Worm (Caenorhabditis elegans) whole organism, midembryonic: ENCODE measurements around the gene F28C6.10.

Experiments used
- T22C8.4 ChIP-seq: fragments of 200-800 bp; sonication (Bioruptor generic); IDR thresholded peaks from 2 replicates; pipeline ENCODE4 v1.3.6; 2022; ENCODE audit warnings: missing genetic modification characterization, missing compliant biosample characterization
- cog-1 ChIP-seq: sonication (generic microtip); optimal IDR thresholded peaks from 2 replicates; lab custom pipeline; 2016; ENCODE audit warnings: missing genetic modification characterization, missing compliant biosample characterization
- flt-1 ChIP-seq: fragments of 200-800 bp; sonication (Bioruptor generic); IDR thresholded peaks from 2 replicates; pipeline ENCODE4 v1.3.6; 2022; ENCODE audit warnings: missing genetic modification characterization, missing compliant biosample characterization
- klf-2 ChIP-seq: fragments of 200-800 bp; sonication (Bioruptor generic); conservative IDR thresholded peaks from 2 replicates; pipeline ENCODE4 v1.3.6; 2022; ENCODE audit warnings: missing genetic modification reagents, missing genetic modification characterization, missing compliant biosample characterization
- med-1 ChIP-seq: sonication (generic microtip); optimal IDR thresholded peaks from 2 replicates; lab custom pipeline; 2017; ENCODE audit warnings: missing genetic modification characterization, mild to moderate bottlenecking, missing compliant biosample characterization, antibody characterized with exemption, missing genetic modification reagents; ENCODE audit not compliant: insufficient read depth
- ref-1 ChIP-seq: fragments of 200-800 bp; sonication (Bioruptor generic); conservative IDR thresholded peaks from 2 replicates; pipeline ENCODE4 v1.3.6; 2022; ENCODE audit warnings: missing genetic modification reagents, missing genetic modification characterization, missing compliant biosample characterization
- tab-1 ChIP-seq: fragments of 200-800 bp; sonication (Bioruptor generic); IDR thresholded peaks from 2 replicates; pipeline ENCODE4 v1.3.6; 2022; ENCODE audit warnings: missing genetic modification characterization, missing compliant biosample characterization
- ztf-23 ChIP-seq: fragments of 200-800 bp; sonication (Bioruptor generic); IDR thresholded peaks from 2 replicates; pipeline ENCODE4 v1.3.6; 2022; ENCODE audit warnings: missing genetic modification reagents, missing genetic modification characterization, missing compliant biosample characterization
- ztf-29 ChIP-seq: fragments of 200-800 bp; sonication (Bioruptor generic); IDR thresholded peaks from 2 replicates; pipeline ENCODE4 v1.3.6; 2022; ENCODE audit warnings: missing genetic modification reagents, missing genetic modification characterization, missing compliant biosample characterization

Gene F28C6.10

ce11 chrII:8588442-8588841 lies 19.3 kb upstream of the F28C6.10 start:
- TF ChIP-seq tab-1 (GFP tag; lab: Robert Waterston, UW) (no peak), ztf-29 (GFP tag; lab: Robert Waterston, UW) (no peak), T22C8.4 (GFP tag; lab: Robert Waterston, UW) (no peak), ztf-23 (no peak), flt-1 (GFP tag; lab: Robert Waterston, UW) (no peak), cog-1 (no peak), klf-2 (GFP tag; lab: Robert Waterston, UW) (no peak), med-1 (no peak), ref-1 (no peak)

DNA sequence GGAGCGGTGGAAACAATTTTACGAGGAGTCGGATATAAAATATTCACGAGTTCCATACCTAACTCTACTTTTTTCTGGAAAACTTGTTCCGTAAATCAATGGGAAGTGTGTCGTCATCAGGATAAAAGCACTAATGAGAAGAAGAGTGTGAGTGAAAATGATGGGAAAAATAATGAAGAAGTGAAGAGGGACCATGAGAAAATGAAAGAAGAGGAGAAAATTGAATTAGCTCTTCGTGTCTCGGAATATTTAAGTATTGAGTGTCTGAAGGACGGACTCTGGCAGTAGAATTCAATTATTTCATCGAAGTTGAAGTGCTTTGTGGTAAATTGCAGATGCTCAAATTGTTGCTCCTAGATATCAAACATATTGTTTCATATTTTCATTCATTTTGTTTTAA lies 18.5 kb upstream of the F28C6.10 start:
- no peak for TF ChIP-seq med-1
- TF ChIP-seq ztf-23 = no peak
- TF ChIP-seq flt-1 (GFP tag; lab: Robert Waterston, UW) = no peak
- TF ChIP-seq cog-1 = no peak
- TF ChIP-seq ztf-29 (GFP tag; lab: Robert Waterston, UW) = no peak
- TF ChIP-seq T22C8.4 (GFP tag; lab: Robert Waterston, UW) = no peak
- no peak for TF ChIP-seq klf-2 (GFP tag; lab: Robert Waterston, UW)
- TF ChIP-seq ref-1 = no peak
- no peak for TF ChIP-seq tab-1 (GFP tag; lab: Robert Waterston, UW)

ce11 chrII:8590684-8591083 lies 17.1 kb upstream of the F28C6.10 start, which contains the start of gene aptf-4:
Gene aptf-4, plus strand, starts transcription at chrII:8590984.
- TF ChIP-seq cog-1 (no peak), ref-1 (no peak), tab-1 (GFP tag; lab: Robert Waterston, UW) (no peak), ztf-29 (GFP tag; lab: Robert Waterston, UW) (no peak), flt-1 (GFP tag; lab: Robert Waterston, UW) (no peak), ztf-23 (no peak), med-1 (no peak), klf-2 (GFP tag; lab: Robert Waterston, UW) (no peak), T22C8.4 (GFP tag; lab: Robert Waterston, UW) (no peak)

DNA sequence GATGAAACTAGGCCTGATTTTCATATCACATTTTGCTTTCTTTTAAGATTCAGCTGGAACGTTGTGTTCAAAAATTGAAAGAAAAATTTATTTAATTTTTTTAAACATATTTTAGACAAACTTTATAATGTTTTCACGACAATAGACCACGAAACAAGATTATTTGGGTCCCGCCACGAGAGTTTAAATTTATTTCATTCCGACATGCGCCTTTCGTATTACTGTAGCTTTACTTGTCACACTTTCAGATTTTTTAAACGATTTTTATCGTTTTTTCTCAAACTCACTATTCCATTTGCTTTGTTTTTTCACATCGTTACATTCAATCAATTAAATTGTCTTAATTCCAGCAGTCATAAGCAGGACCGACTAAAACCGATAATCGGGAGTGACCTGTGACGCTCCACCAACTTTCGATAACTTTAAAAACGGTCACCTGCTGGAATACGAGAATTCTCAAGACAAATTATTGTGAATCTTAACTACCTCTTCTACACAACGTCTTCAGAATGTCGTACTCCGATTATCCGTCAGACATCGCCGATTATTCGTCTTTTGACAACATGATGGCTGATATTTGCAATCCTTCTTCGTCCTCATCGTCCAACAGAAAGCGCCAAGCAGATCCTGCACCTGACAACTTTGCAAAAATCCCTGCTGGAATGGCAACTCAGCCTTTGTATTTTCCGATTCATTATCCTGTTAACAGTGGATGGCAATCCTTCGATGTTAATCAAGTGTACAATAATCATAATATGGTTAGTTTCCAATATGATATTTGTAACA lies 13.7 kb upstream of the F28C6.10 start, which contains the start of gene aptf-3:
aptf-3 (plus strand) TSS at position 351 of the 786 bp plus-strand sequence.
- TF ChIP-seq T22C8.4 (GFP tag; lab: Robert Waterston, UW) = no peak
- no peak for TF ChIP-seq med-1
- no peak for TF ChIP-seq ztf-29 (GFP tag; lab: Robert Waterston, UW)
- TF ChIP-seq ref-1 = no peak
- TF ChIP-seq cog-1 = no peak
- TF ChIP-seq klf-2 (GFP tag; lab: Robert Waterston, UW) = no peak
- TF ChIP-seq flt-1 (GFP tag; lab: Robert Waterston, UW) = no peak
- TF ChIP-seq ztf-23 = no peak
- no peak for TF ChIP-seq tab-1 (GFP tag; lab: Robert Waterston, UW)

DNA sequence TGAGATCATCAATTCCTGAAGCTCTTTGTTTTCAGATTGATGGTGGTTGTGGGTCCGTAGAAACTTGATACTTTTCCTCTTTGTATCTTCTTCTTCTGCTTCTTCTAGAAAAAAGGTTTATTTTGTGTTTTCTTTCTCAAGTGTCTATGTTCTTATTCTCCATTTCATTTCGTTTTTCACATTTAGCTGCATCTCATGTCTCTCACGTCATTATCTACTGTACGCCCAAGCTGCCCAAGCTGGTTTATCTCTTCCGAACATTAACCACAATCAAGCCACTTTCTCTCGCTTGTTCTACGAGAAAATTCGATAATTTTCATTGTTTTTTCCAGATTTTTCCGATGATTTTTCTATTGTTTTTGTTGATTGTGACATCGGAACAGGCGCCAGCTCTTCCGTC lies 8.5 kb upstream of the F28C6.10 start, which contains the start of gene F28C6.5:
F28C6.5 (plus strand) TSS at position 301 of the 400 bp plus-strand sequence.
- no peak for TF ChIP-seq klf-2 (GFP tag; lab: Robert Waterston, UW)

- no peak for TF ChIP-seq T22C8.4 (GFP tag; lab: Robert Waterston, UW)
- TF ChIP-seq ref-1 = no peak
- TF ChIP-seq ztf-23 = no peak
- TF ChIP-seq med-1 = no peak
- no peak for TF ChIP-seq cog-1
- TF ChIP-seq flt-1 (GFP tag; lab: Robert Waterston, UW) = no peak
- no peak for TF ChIP-seq tab-1 (GFP tag; lab: Robert Waterston, UW)
- TF ChIP-seq ztf-29 (GFP tag; lab: Robert Waterston, UW) = no peak
- no peak for TF ChIP-seq klf-2 (GFP tag; lab: Robert Waterston, UW)
These were observed 7.6 kb upstream of the F28C6.10 start, which contains the start of gene pigg-1 for ce11 chrII:8600165-8600564. Gene pigg-1, minus strand, starts transcription at chrII:8600265.

- TF ChIP-seq tab-1 (GFP tag; lab: Robert Waterston, UW) = no peak
- no peak for TF ChIP-seq ref-1
These were observed 5.3 kb upstream of the F28C6.10 start, which contains the start of the genes cpf-1 and rpl-26 for ce11 chrII:8602337-8602944. Gene cpf-1, minus strand, starts transcription at chrII:8602440. Gene rpl-26, plus strand, starts transcription at chrII:8602785.

- TF ChIP-seq tab-1 (GFP tag; lab: Robert Waterston, UW) = no peak
- TF ChIP-seq cog-1 = no peak
- TF ChIP-seq flt-1 (GFP tag; lab: Robert Waterston, UW) = no peak
- TF ChIP-seq T22C8.4 (GFP tag; lab: Robert Waterston, UW) = no peak
- TF ChIP-seq ref-1 = no peak
- TF ChIP-seq med-1 = no peak
- TF ChIP-seq ztf-29 (GFP tag; lab: Robert Waterston, UW) = no peak
- TF ChIP-seq ztf-23 = no peak
- no peak for TF ChIP-seq klf-2 (GFP tag; lab: Robert Waterston, UW)
These were observed 4.0 kb upstream of the F28C6.10 start, which contains the start of gene suf-1 for ce11 chrII:8603567-8604359. Gene suf-1, plus strand, starts transcription at chrII:8603846.

ce11 chrII:8606549-8606948 lies 1.2 kb upstream of the F28C6.10 start, which contains the start of gene F28C6.8:
Gene F28C6.8, plus strand, starts transcription at chrII:8606849.
- TF ChIP-seq ref-1 (no peak), klf-2 (GFP tag; lab: Robert Waterston, UW) (no peak), flt-1 (GFP tag; lab: Robert Waterston, UW) (no peak)
